Fruit fly (Drosophila melanogaster) whole organism: ENCODE results near the gene Ten-a.
"Not testable (repeated sequence)": the region's sequence is repeated elsewhere in the genome, so short reads cannot be mapped to it uniquely, and the experiment has no call there.

Source experiments
- CG8478 ChIP-seq: fragments of >200 bp; optimal IDR thresholded peaks from 2 replicates; lab custom pipeline; 2018; ENCODE audit warnings: inconsistent platforms
- Dll ChIP-seq: fragments of >200 bp; optimal IDR thresholded peaks from 2 replicates; lab custom pipeline; 2017
- EcR ChIP-seq, 2 experiments: fragments of >200 bp; optimal IDR thresholded peaks; 2 replicates each; lab custom pipeline; 2017; ENCODE audit warnings: missing biosample characterization in 2 of 2, missing genetic modification characterization in 2 of 2, missing genetic modification reagents in 2 of 2
- pan ChIP-seq: fragments of >200 bp; optimal IDR thresholded peaks from 2 replicates; lab custom pipeline; 2017
- psq ChIP-seq: fragments of >200 bp; optimal IDR thresholded peaks from 2 replicates; lab custom pipeline; 2017
- usp ChIP-seq: fragments of >200 bp; optimal IDR thresholded peaks from 2 replicates; lab custom pipeline; 2017; ENCODE audit warnings: missing biosample characterization, missing genetic modification characterization, mixed read lengths

Ten-a gene

DNA sequence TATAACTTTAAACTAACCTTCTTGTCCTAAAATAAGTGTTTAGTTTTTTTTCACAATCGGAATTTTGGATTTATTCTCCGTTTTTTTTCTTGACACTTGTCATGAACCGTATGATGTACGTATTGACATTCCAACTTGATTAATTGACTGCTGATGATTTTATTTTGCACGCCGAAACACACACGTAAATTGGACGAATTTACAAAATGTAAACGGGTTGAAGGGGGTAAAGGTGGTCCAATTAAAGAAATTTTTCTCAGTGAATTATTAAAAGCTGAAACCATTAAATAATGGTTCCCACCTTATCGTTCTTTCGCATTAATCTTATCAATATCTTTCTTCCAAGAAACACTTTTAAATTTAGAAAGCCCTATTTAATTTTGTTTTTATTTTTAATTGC is 13.0 kb downstream of the Ten-a start, which contains the start of gene Uch-L5R:
Uch-L5R (minus strand) TSS at position 101 of the 400 bp plus-strand sequence.
- TF ChIP-seq usp (GFP tag; lab: Kevin White, UChicago) (no peak), pan (no peak), Dll (lab: Kevin White, UChicago) (no peak), psq (lab: Kevin White, UChicago) (no peak), EcR (GFP tag; optimal IDR thresholded peaks at IDR 0.05; lab: Kevin White, UChicago) (no peak), CG8478 (lab: Kevin White, UChicago) (no peak)

DNA sequence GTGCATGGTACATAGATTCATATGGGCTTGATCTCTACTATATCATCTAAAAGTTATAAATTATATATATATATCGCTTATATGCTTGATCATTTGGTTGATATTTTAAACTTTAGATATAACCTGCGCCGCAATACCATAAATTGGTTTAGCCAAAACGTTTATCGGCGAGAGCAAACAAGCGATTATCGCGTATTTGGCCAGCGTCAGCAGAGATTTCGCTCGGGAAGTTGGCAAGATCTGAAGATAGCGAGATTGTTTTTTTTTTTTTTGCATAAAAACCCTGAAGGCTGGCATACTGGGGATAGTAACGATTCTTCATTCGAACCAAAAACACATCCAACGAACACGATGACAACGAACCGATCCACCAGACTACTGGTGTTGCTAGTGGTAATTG is 16.0 kb downstream of the Ten-a start, which contains the start of gene Muc11A:
Muc11A (plus strand) TSS at position 301 of the 400 bp plus-strand sequence.
- TF ChIP-seq psq (lab: Kevin White, UChicago) (no peak), EcR (GFP tag; optimal IDR thresholded peaks at IDR 0.05; lab: Kevin White, UChicago) (no peak), CG8478 (lab: Kevin White, UChicago) (no peak), pan (no peak), usp (GFP tag; lab: Kevin White, UChicago) (no peak), Dll (lab: Kevin White, UChicago) (no peak)

DNA sequence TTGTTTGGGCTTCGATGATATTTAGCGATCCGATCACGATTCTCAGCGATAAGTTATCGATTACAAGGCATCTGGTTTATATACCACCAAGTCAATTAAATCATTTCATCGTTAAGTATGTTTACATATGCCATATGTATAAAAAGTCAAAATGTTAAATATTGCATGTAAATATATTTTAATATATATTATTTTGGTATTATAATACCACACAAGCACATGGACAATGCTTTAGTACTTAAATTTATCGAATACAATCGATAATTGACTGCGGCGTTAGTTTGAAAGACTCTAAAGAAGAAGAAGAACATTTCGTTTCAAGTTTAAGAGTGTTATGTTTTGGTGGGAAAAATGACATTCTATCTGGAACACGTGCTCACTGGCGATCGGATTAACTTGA is 26.6 kb downstream of the Ten-a start, which contains the start of gene CG34323:
CG34323 (plus strand) TSS at position 301 of the 400 bp plus-strand sequence.
- TF ChIP-seq psq (lab: Kevin White, UChicago), result no peak
- TF ChIP-seq pan, result no peak
- TF ChIP-seq CG8478 (lab: Kevin White, UChicago), result no peak
- no peak for TF ChIP-seq Dll (lab: Kevin White, UChicago)
- no peak for TF ChIP-seq usp (GFP tag; lab: Kevin White, UChicago)
- TF ChIP-seq EcR (GFP tag; optimal IDR thresholded peaks at IDR 0.05; lab: Kevin White, UChicago), result no peak

DNA sequence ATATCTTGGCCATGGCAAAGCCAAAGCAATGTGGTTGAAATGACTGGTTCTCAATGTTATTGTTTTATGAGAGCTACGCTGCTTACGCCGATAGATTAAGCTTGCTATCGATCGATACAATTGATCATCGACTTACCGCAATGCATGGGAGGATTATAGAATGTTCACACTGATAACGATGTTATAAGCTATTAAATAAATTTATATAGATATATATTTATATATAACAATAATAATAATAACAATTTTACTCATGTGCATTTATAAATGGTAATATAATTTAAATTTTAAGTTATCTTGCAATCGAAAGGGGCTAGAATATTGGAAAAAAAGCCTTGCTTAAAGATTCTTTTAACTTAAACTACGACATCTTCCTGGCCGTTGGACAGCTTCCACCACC is 29.2 kb downstream of the Ten-a start, which contains the start of gene moon:
moon (minus strand) TSS at position 101 of the 400 bp plus-strand sequence.
- TF ChIP-seq Dll (lab: Kevin White, UChicago) (no peak), EcR (GFP tag; optimal IDR thresholded peaks at IDR 0.05; lab: Kevin White, UChicago) (no peak), usp (GFP tag; lab: Kevin White, UChicago) (no peak), pan (no peak), CG8478 (lab: Kevin White, UChicago) (no peak), psq (lab: Kevin White, UChicago) (no peak)

DNA sequence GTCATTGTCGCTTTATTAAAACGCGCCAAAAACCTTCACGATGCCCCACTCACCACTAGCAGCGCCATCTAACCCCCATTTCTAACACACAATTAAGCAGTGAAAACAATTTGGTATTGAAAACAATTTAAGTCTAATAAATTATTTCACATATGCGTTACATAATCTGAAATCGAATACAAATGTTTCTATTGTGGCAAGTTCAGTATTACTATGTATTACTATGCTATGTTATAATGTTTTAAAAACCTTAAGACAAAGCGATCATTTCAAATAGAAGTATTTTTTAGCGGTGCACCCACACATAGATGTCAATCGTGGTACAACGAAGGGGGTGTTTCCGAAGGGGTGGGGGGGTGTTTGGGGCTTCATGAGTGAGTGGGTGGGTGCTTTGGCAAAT is 30.1 kb downstream of the Ten-a start:
- no peak for TF ChIP-seq pan
- no peak for TF ChIP-seq psq (lab: Kevin White, UChicago)
- no peak for TF ChIP-seq EcR (GFP tag; optimal IDR thresholded peaks at IDR 0.05; lab: Kevin White, UChicago)
- TF ChIP-seq usp (GFP tag; lab: Kevin White, UChicago), result no peak
- no peak for TF ChIP-seq Dll (lab: Kevin White, UChicago)
- TF ChIP-seq CG8478 (lab: Kevin White, UChicago), result no peak

DNA sequence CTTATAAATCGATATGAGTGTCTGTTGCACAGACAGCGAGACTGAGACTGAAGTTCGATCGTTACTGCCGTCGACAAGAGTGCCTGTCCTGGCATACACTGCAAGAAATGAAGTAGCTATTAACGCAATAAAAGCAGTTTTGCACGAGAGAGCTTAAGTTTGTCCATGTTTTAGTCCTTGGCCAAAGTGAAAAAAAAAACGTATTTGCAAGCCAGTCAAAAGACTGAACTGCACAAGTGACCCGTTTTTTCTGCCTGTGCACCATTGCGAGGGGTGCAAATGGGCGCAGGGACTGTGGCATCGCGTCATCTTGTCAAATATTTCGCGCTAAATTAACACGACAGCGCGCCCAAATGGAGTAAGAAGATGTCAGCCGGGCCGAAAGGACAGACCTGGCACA is 32.1 kb downstream of the Ten-a start:
- TF ChIP-seq pan, result no peak
- TF ChIP-seq EcR (GFP tag; optimal IDR thresholded peaks at IDR 0.05; lab: Kevin White, UChicago), result no peak
- no peak for TF ChIP-seq Dll (lab: Kevin White, UChicago)
- no peak for TF ChIP-seq CG8478 (lab: Kevin White, UChicago)
- TF ChIP-seq usp (GFP tag; lab: Kevin White, UChicago), result no peak
- TF ChIP-seq psq (lab: Kevin White, UChicago), result no peak

DNA sequence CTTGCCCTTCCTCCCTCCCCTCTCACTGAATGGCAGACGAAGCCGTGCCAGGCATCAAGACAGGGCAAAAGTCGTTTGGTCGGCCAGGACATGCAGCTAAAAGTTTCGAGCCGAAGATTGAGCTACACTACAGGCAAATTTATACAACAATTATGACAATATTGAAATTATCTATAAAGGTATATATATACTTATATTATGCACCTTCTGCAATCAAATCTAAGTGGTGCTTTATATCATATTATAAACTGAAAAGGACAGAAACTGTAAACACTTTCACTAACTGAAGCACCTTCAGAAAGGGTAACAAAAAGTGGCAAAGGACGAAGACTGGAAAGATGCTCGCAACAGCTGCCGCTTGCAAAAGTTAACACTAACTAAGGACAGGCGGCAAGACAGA is 32.7 kb downstream of the Ten-a start:
- TF ChIP-seq pan (no peak), EcR (GFP tag; optimal IDR thresholded peaks at IDR 0.05; lab: Kevin White, UChicago) (no peak), Dll (lab: Kevin White, UChicago) (no peak), usp (GFP tag; lab: Kevin White, UChicago) (no peak), psq (lab: Kevin White, UChicago) (no peak), CG8478 (lab: Kevin White, UChicago) (no peak)

DNA sequence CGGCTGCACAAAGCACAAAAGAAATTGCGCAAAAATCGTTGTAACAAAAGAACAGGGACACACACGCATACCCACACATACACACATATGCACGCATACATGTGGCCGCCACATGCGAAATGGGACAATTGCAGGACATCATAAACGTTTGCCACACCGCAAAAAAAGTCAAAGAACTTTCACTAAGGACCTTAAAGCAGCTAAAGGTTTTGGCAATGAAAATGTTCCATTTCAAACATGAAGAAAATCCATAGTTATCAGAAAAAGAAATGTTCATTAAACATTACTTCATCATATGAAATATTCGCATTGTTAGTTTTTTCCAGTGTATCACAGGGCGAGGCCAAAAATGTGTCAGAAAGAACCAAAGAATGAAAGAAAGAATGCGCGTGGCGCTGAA is 38.7 kb downstream of the Ten-a start:
- TF ChIP-seq psq (lab: Kevin White, UChicago) (no peak), EcR (GFP tag; optimal IDR thresholded peaks at IDR 0.05; lab: Kevin White, UChicago) (no peak), pan (no peak), CG8478 (lab: Kevin White, UChicago) (no peak), usp (GFP tag; lab: Kevin White, UChicago) (no peak), Dll (lab: Kevin White, UChicago) (no peak)

DNA sequence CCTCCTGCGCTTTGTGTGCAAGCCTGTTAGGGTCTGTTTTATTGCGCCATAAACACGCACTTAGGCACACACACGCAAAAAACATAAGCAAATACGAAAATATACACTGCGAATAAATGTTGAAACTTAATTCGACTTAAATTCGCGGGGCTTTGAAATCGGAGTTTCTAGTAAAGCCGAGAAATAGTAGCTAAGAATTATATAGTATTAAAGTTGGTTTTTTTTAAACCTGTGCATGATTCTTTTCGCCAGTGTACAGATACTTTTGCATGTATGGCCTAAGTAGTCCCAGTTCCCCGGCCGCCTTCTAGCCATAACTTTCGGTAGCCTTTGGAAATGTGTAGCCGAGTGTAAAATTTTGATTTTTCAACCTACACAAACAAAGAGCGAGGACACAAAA is 40.9 kb downstream of the Ten-a start:
- TF ChIP-seq pan (no peak), CG8478 (lab: Kevin White, UChicago) (no peak), usp (GFP tag; lab: Kevin White, UChicago) (no peak), Dll (lab: Kevin White, UChicago) (no peak), EcR (GFP tag; optimal IDR thresholded peaks at IDR 0.05; lab: Kevin White, UChicago) (no peak), psq (lab: Kevin White, UChicago) (no peak)

DNA sequence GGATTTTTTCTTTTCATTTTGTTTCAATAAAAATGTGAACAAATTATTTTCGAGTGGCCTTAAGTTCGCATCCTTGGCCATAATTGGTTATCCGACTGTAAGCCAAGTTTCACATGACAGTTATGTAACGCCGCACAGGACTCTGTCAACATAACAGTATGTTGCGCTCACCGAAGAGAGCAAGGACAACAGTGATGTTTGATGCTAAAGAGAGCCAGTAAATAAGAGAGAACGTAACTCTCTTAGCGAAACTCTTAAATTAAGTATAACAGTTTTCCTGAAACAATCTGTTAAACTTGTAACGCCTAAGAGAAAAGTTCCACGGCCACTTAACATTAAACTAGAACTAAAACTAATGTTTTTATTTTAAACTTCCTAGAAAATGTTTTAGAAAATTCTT is 42.2 kb downstream of the Ten-a start:
- TF ChIP-seq usp (GFP tag; lab: Kevin White, UChicago), result no peak
- no peak for TF ChIP-seq psq (lab: Kevin White, UChicago)
- no peak for TF ChIP-seq pan
- TF ChIP-seq Dll (lab: Kevin White, UChicago), result no peak
- no peak for TF ChIP-seq EcR (GFP tag; optimal IDR thresholded peaks at IDR 0.05; lab: Kevin White, UChicago)
- TF ChIP-seq CG8478 (lab: Kevin White, UChicago), result no peak

DNA sequence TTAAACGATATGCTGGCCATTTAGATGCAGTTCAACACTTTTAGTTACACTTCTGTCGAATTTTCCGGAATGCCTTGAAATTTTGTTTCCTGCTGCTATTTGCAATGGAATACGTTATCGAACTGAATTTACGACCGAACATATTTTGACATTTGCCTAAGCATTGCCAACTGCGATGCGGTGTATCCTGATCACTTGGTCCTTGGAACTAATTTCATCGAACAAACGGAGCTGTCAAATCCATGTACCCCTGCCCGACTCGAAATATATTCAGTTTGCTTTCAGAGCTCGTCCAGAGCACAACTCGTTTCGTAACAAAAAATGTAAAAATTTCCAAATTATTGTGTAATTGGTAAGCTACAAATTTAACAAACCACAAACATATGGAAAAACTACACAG is 43.4 kb downstream of the Ten-a start, which contains the start of gene CG15734:
CG15734 (minus strand) TSS at position 101 of the 400 bp plus-strand sequence.
- not testable (repeated sequence) for TF ChIP-seq usp (GFP tag; lab: Kevin White, UChicago); psq (lab: Kevin White, UChicago); pan

DNA sequence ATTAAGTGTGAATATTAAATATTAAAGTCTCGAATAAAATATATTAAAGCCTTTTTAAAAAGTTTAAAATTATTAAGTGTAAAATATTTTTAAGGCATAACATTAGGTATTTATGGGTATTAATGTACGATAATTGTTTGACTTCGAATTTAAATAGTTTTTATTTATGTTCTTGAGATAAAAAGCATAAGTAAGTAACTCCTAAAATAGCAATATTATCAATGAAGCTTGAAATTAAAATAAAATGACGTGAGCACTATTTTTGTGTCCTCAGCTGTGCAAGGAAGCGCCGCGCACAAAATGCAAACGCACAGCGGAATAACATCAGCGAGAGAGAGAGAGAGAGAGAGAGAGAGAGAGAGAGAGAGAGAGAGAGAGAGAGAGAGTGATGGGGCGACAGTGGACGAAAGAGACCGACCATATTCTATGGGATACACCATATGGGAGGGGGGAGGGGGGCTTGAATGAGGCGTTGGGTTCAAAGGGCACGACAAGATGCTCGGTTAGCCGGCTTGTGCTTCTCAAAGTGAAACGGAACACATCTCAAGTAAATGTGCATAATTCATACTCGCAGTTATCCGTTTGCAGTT is 46.8 kb downstream of the Ten-a start:
- TF ChIP-seq pan (no peak), CG8478 (lab: Kevin White, UChicago) (no peak), Dll (lab: Kevin White, UChicago) (no peak), usp (GFP tag; lab: Kevin White, UChicago) (no peak), psq (lab: Kevin White, UChicago) (no peak), EcR (GFP tag; optimal IDR thresholded peaks at IDR 0.05; lab: Kevin White, UChicago) (no peak)
